Worm (Caenorhabditis elegans) whole organism, young adult: ENCODE data around the gene nduc-2.

ENCODE experiments used
- B0336.3 ChIP-seq: fragments of 200-800 bp; sonication (Bioruptor generic); IDR thresholded peaks from 2 replicates; pipeline ENCODE4 v1.3.6; 2022; ENCODE audit warnings: missing genetic modification characterization, missing compliant biosample characterization
- C06A6.2 ChIP-seq: fragments of 200-800 bp; sonication (Bioruptor generic); conservative IDR thresholded peaks from 2 replicates; pipeline ENCODE4 v1.3.6; 2022; ENCODE audit warnings: missing genetic modification characterization, missing compliant biosample characterization
- C17E4.6 ChIP-seq: fragments of 200-800 bp; sonication (Bioruptor generic); IDR thresholded peaks from 2 replicates; pipeline ENCODE4 v1.3.6; 2022; ENCODE audit warnings: missing genetic modification reagents, missing genetic modification characterization, missing compliant biosample characterization
- F10E7.11 ChIP-seq: sonication (generic microtip); optimal IDR thresholded peaks from 2 replicates; lab custom pipeline; 2017; ENCODE audit warnings: mild to moderate bottlenecking, missing genetic modification characterization, moderate library complexity, missing compliant biosample characterization
- F23B12.7 ChIP-seq: sonication (generic microtip); optimal IDR thresholded peaks from 2 replicates; lab custom pipeline; 2017; ENCODE audit warnings: missing genetic modification characterization, mild to moderate bottlenecking, missing compliant biosample characterization, antibody characterized with exemption, moderate library complexity; ENCODE audit not compliant: insufficient read depth
- F49E8.2 ChIP-seq: sonication (generic microtip); optimal IDR thresholded peaks from 3 replicates; lab custom pipeline; 2017; ENCODE audit warnings: missing genetic modification characterization, mild to moderate bottlenecking, missing compliant biosample characterization, antibody characterized with exemption, moderate library complexity; ENCODE audit not compliant: insufficient read depth
- F52B5.7 ChIP-seq: sonication (generic microtip); optimal IDR thresholded peaks from 2 replicates; lab custom pipeline; 2016; ENCODE audit warnings: mild to moderate bottlenecking, missing genetic modification characterization, missing compliant biosample characterization
- Y53F4B.3 ChIP-seq: fragments of 200-800 bp; sonication (Bioruptor generic); IDR thresholded peaks from 2 replicates; pipeline ENCODE4 v1.3.6; 2022; ENCODE audit warnings: missing genetic modification reagents, missing genetic modification characterization, missing compliant biosample characterization
- Y53G8AR.9 ChIP-seq: fragments of 200-800 bp; sonication (Bioruptor generic); conservative IDR thresholded peaks from 2 replicates; pipeline ENCODE4 v1.3.6; 2022; ENCODE audit warnings: missing genetic modification reagents, missing genetic modification characterization, missing compliant biosample characterization
- Y56A3A.18 ChIP-seq: fragments of 200-800 bp; sonication (Bioruptor generic); IDR thresholded peaks from 2 replicates; pipeline ENCODE4 v1.3.6; 2022; ENCODE audit warnings: missing genetic modification reagents, missing genetic modification characterization, missing compliant biosample characterization
- ZK185.1 ChIP-seq: sonication (generic microtip); optimal IDR thresholded peaks from 2 replicates; lab custom pipeline; 2016; ENCODE audit warnings: mild to moderate bottlenecking, missing genetic modification characterization, missing compliant biosample characterization; ENCODE audit not compliant: poor library complexity, severe bottlenecking
- ama-1 ChIP-seq, 3 experiments: fragments of 150-350 bp in 1 of 3; sonication (generic microtip) in 2 of 3; optimal IDR thresholded peaks; 2 replicates each; lab custom pipeline; 2014 to 2018; ENCODE audit warnings: missing biosample characterization in 2 of 3, missing genetic modification characterization in 2 of 3, missing genetic modification reagents in 2 of 3
- aptf-3 ChIP-seq: fragments of 200-800 bp; sonication (Bioruptor generic); IDR thresholded peaks from 2 replicates; pipeline ENCODE4 v1.3.6; 2022; ENCODE audit warnings: missing genetic modification characterization, missing compliant biosample characterization
- atf-7 ChIP-seq: sonication (generic microtip); optimal IDR thresholded peaks from 2 replicates; lab custom pipeline; 2017; ENCODE audit warnings: mild to moderate bottlenecking, missing genetic modification characterization, missing compliant biosample characterization
- attf-3 ChIP-seq: fragments of 200-800 bp; sonication (Bioruptor generic); conservative IDR thresholded peaks from 2 replicates; pipeline ENCODE4 v1.3.6; 2022; ENCODE audit warnings: missing genetic modification reagents, missing genetic modification characterization, missing compliant biosample characterization
- cebp-1 ChIP-seq, 2 experiments: fragments of 200-800 bp in 1 of 2; sonication (Bioruptor generic) in 1 of 2; sonication (generic microtip) in 1 of 2; IDR thresholded peaks in 1 of 2; optimal IDR thresholded peaks in 1 of 2; 2 replicates each; pipeline versions ENCODE4 v1.3.6 to Lab custom; 2017 to 2022; ENCODE audit warnings: missing compliant biosample characterization in 2 of 2, missing genetic modification characterization in 2 of 2, mild to moderate bottlenecking in 1 of 2, missing genetic modification reagents in 1 of 2, moderate library complexity in 1 of 2
- ceh-40 ChIP-seq: fragments of 200-800 bp; sonication (Bioruptor generic); IDR thresholded peaks from 2 replicates; pipeline ENCODE4 v1.3.6; 2022; ENCODE audit warnings: missing genetic modification characterization, missing compliant biosample characterization
- ceh-58 ChIP-seq: fragments of 200-800 bp; sonication (Bioruptor generic); IDR thresholded peaks from 2 replicates; pipeline ENCODE4 v1.3.6; 2022; ENCODE audit warnings: missing genetic modification characterization, missing compliant biosample characterization
- ceh-91 ChIP-seq: fragments of 200-800 bp; sonication (Bioruptor generic); IDR thresholded peaks from 2 replicates; pipeline ENCODE4 v1.3.6; 2022; ENCODE audit warnings: missing genetic modification reagents, missing genetic modification characterization, missing compliant biosample characterization
- chd-7 ChIP-seq: sonication (generic microtip); optimal IDR thresholded peaks from 2 replicates; lab custom pipeline; 2016; ENCODE audit warnings: mild to moderate bottlenecking, missing genetic modification characterization, moderate library complexity, missing compliant biosample characterization
- ekl-4 ChIP-seq: fragments of 200-800 bp; sonication (Bioruptor generic); IDR thresholded peaks from 2 replicates; pipeline ENCODE4 v1.3.6; 2022; ENCODE audit warnings: missing genetic modification reagents, missing genetic modification characterization, missing compliant biosample characterization
- fkh-3 ChIP-seq: sonication (generic microtip); optimal IDR thresholded peaks from 2 replicates; lab custom pipeline; 2016; ENCODE audit warnings: mild to moderate bottlenecking, missing genetic modification characterization, missing compliant biosample characterization
- him-1 ChIP-seq: sonication (generic microtip); optimal IDR thresholded peaks from 2 replicates; lab custom pipeline; 2016; ENCODE audit warnings: missing genotype, missing genetic modification reagents, missing genetic modification characterization, missing compliant biosample characterization
- hmg-20 ChIP-seq: fragments of 200-800 bp; sonication (Bioruptor generic); IDR thresholded peaks from 2 replicates; pipeline ENCODE4 v1.3.6; 2022; ENCODE audit warnings: missing genetic modification reagents, missing genetic modification characterization, missing compliant biosample characterization
- hrde-1 ChIP-seq: sonication (generic microtip); optimal IDR thresholded peaks from 2 replicates; lab custom pipeline; 2016; ENCODE audit warnings: missing genetic modification characterization, mild to moderate bottlenecking, missing compliant biosample characterization, moderate library complexity, missing genotype, missing genetic modification reagents, borderline replicate concordance
- hsf-1 ChIP-seq: fragments of 200-800 bp; sonication (Bioruptor generic); IDR thresholded peaks from 2 replicates; pipeline ENCODE4 v1.3.6; 2022; ENCODE audit warnings: missing genetic modification reagents, missing genetic modification characterization, missing compliant biosample characterization
- lin-35 ChIP-seq, 3 experiments: fragments of 150-350 bp in 2 of 3; sonication (generic microtip) in 1 of 3; optimal IDR thresholded peaks; 2 replicates each; lab custom pipeline; 2014 to 2018; ENCODE audit warnings: missing biosample characterization in 3 of 3, missing genetic modification characterization in 3 of 3, missing genetic modification reagents in 3 of 3
- lin-54 ChIP-seq: fragments of 200-800 bp; sonication (Bioruptor generic); optimal IDR thresholded peaks from 2 replicates; lab custom pipeline; 2018; ENCODE audit warnings: mild to moderate bottlenecking, missing genetic modification characterization, missing compliant biosample characterization
- lsl-1 ChIP-seq: fragments of 200-800 bp; sonication (Bioruptor generic); optimal IDR thresholded peaks from 2 replicates; lab custom pipeline; 2018; ENCODE audit warnings: mild to moderate bottlenecking, missing genetic modification characterization, moderate library complexity, missing compliant biosample characterization
- mcd-1 ChIP-seq: fragments of 200-800 bp; sonication (Bioruptor generic); IDR thresholded peaks from 2 replicates; pipeline ENCODE4 v1.3.6; 2022; ENCODE audit warnings: missing genetic modification reagents, missing genetic modification characterization, missing compliant biosample characterization
- mes-4 ChIP-seq: sonication (generic microtip); optimal IDR thresholded peaks from 2 replicates; lab custom pipeline; 2016; ENCODE audit warnings: missing genotype, missing genetic modification characterization, missing compliant biosample characterization
- nhr-27 ChIP-seq: fragments of 200-800 bp; sonication (Bioruptor generic); optimal IDR thresholded peaks from 2 replicates; lab custom pipeline; 2018; ENCODE audit warnings: mild to moderate bottlenecking, missing genetic modification characterization, moderate library complexity, missing compliant biosample characterization
- nhr-90 ChIP-seq: sonication (generic microtip); optimal IDR thresholded peaks from 2 replicates; lab custom pipeline; 2016; ENCODE audit warnings: missing genotype, mild to moderate bottlenecking, missing genetic modification characterization, missing compliant biosample characterization
- pha-4 ChIP-seq: fragments of 150-350 bp; sonication (generic microtip); optimal IDR thresholded peaks from 2 replicates; lab custom pipeline; 2014; ENCODE audit warnings: missing biosample characterization, missing genetic modification reagents, missing genetic modification characterization
- rec-8 ChIP-seq, 2 experiments: sonication (generic microtip); optimal IDR thresholded peaks; 2 replicates each; lab custom pipeline; 2016; ENCODE audit warnings: mild to moderate bottlenecking in 2 of 2, missing genetic modification characterization in 2 of 2, missing genetic modification reagents in 2 of 2, missing genotype in 2 of 2, missing biosample characterization in 1 of 2, missing compliant biosample characterization in 1 of 2, moderate library complexity in 1 of 2
- repo-1 ChIP-seq: sonication (generic microtip); optimal IDR thresholded peaks from 2 replicates; lab custom pipeline; 2017; ENCODE audit warnings: mild to moderate bottlenecking, missing genetic modification characterization, missing compliant biosample characterization
- snpc-4 ChIP-seq, 5 experiments: fragments of 150-350 bp in 1 of 5; sonication (generic microtip) in 4 of 5; optimal IDR thresholded peaks; 2 replicates each; lab custom pipeline; 2014 to 2018; ENCODE audit warnings: missing genetic modification characterization in 5 of 5, missing biosample characterization in 3 of 5, antibody characterized with exemption in 2 of 5, mild to moderate bottlenecking in 2 of 5, missing compliant biosample characterization in 2 of 5, missing genotype in 2 of 5, moderate library complexity in 2 of 5, missing genetic modification reagents in 1 of 5
- unc-130 ChIP-seq: sonication (generic microtip); optimal IDR thresholded peaks from 2 replicates; lab custom pipeline; 2016; ENCODE audit warnings: missing genetic modification reagents, missing genetic modification characterization, missing compliant biosample characterization
- unc-62 ChIP-seq: fragments of 150-350 bp; optimal IDR thresholded peaks from 2 replicates; lab custom pipeline; 2014; ENCODE audit warnings: missing biosample characterization, missing genetic modification reagents, missing genetic modification characterization
- ztf-25 ChIP-seq: fragments of 200-800 bp; sonication (Bioruptor generic); IDR thresholded peaks from 2 replicates; pipeline ENCODE4 v1.3.6; 2022; ENCODE audit warnings: missing genetic modification reagents, missing genetic modification characterization, missing compliant biosample characterization

The nduc-2 gene

ce11 chrIII:2811410-2811809 is 24.8 kb downstream of the nduc-2 start (continued):
- TF ChIP-seq hmg-20 = no peak
- peak; percentile 89 for TF ChIP-seq F52B5.7 (tag; lab: Kevin White, UChicago)
- TF ChIP-seq Y56A3A.18 (GFP tag; lab: Robert Waterston, UW) = peak; percentile 56; the same call in 1 of the 2 replicates
- TF ChIP-seq nhr-27 (tag; lab: Kevin White, UChicago) = peak; percentile 49
- 0 out of 2 replicates have a peak, but pooled peaks have one; percentile 63 for TF ChIP-seq ceh-58 (GFP tag; lab: Robert Waterston, UW)
- TF ChIP-seq F23B12.7 (tag; lab: Kevin White, UChicago) = no peak
- TF ChIP-seq lin-35 (GFP tag; optimal IDR thresholded peaks at IDR 0.05; lab: Kevin White, UChicago) = peak in 1 of 3 experiments; percentile 27
- no peak for TF ChIP-seq snpc-4 (GFP tag; optimal IDR thresholded peaks at IDR 0.05; lab: Kevin White, UChicago)
- TF ChIP-seq snpc-4 (tag; optimal IDR thresholded peaks at IDR 0.05; lab: Kevin White, UChicago) = peak in 2 of 4 experiments; percentile 27 to 37
- TF ChIP-seq mcd-1 (GFP tag; lab: Robert Waterston, UW) = peak; percentile 65
- peak; percentile 69 for TF ChIP-seq F49E8.2 (tag; lab: Kevin White, UChicago)
- TF ChIP-seq B0336.3 (GFP tag; lab: Robert Waterston, UW) = peak; percentile 67; the same call in 1 of the 2 replicates
- no peak for TF ChIP-seq nhr-90 (tag; lab: Kevin White, UChicago)
- TF ChIP-seq lin-54 = peak; percentile 21
- TF ChIP-seq atf-7 (tag; lab: Kevin White, UChicago) = peak; percentile 57
- TF ChIP-seq chd-7 (tag; lab: Kevin White, UChicago) = peak; percentile 82
- TF ChIP-seq ceh-91 = 0 out of 2 replicates have a peak, but pooled peaks have one; percentile 31
- peak in 1 of 2 experiments; percentile 15 for TF ChIP-seq rec-8 (tag; optimal IDR thresholded peaks at IDR 0.05; lab: Kevin White, UChicago)
- 0 out of 2 replicates have a peak, but pooled peaks have one; percentile 17 for TF ChIP-seq ceh-40 (GFP tag; lab: Robert Waterston, UW)
- peak; percentile 67 for TF ChIP-seq F10E7.11 (tag; lab: Kevin White, UChicago)
- TF ChIP-seq Y53G8AR.9 = 0 out of 2 replicates have a peak, but pooled peaks have one; percentile 42
- no peak for TF ChIP-seq ama-1 (optimal IDR thresholded peaks at IDR 0.05; lab: Kevin White, UChicago)
- TF ChIP-seq ama-1 (GFP tag; optimal IDR thresholded peaks at IDR 0.05; lab: Kevin White, UChicago) = peak in 1 of 2 experiments; percentile 14
- TF ChIP-seq him-1 (tag; lab: Kevin White, UChicago) = peak; percentile 84
- TF ChIP-seq pha-4 (tag; lab: Kevin White, UChicago) = no peak
- TF ChIP-seq fkh-3 (tag; lab: Kevin White, UChicago) = peak; percentile 52
- no peak for TF ChIP-seq C06A6.2 (GFP tag; lab: Robert Waterston, UW)
- TF ChIP-seq Y53F4B.3 (GFP tag; lab: Robert Waterston, UW) = no peak
- peak; percentile 19 for TF ChIP-seq lsl-1 (GFP tag; lab: Kevin White, UChicago)
- TF ChIP-seq ZK185.1 (tag; lab: Kevin White, UChicago) = peak; percentile 30
- 0 out of 2 replicates have a peak, but pooled peaks have one; percentile 26 for TF ChIP-seq C17E4.6 (GFP tag; lab: Robert Waterston, UW)
- TF ChIP-seq ztf-25 (GFP tag; lab: Robert Waterston, UW) = no peak; the same call in 1 of the 2 replicates
- peak; percentile 30 for TF ChIP-seq repo-1 (tag; lab: Kevin White, UChicago)
- TF ChIP-seq mes-4 (tag; lab: Kevin White, UChicago) = peak; percentile 48
- no peak for TF ChIP-seq unc-62 (GFP tag; lab: Kevin White, UChicago)
- TF ChIP-seq cebp-1 (GFP tag; IDR thresholded peaks at IDR 0.05; lab: Robert Waterston, UW) = no peak
- peak; percentile 43 for TF ChIP-seq cebp-1 (tag; optimal IDR thresholded peaks at IDR 0.05; lab: Kevin White, UChicago)
- peak; percentile 56 for TF ChIP-seq ekl-4 (GFP tag; lab: Robert Waterston, UW)
- 0 out of 2 replicates have a peak, but pooled peaks have one; percentile 34 for TF ChIP-seq hsf-1 (GFP tag; lab: Robert Waterston, UW)
- no peak for TF ChIP-seq aptf-3
- TF ChIP-seq unc-130 (GFP tag; lab: Kevin White, UChicago) = peak; percentile 39
- no peak for TF ChIP-seq attf-3
- TF ChIP-seq hrde-1 (tag; lab: Kevin White, UChicago) = peak; percentile 94
